Fruit fly (Drosophila melanogaster) whole organism: ENCODE measurements around the gene Obp19a.

ENCODE experiments used
- CG8478 ChIP-seq: fragments of >200 bp; optimal IDR thresholded peaks from 2 replicates; lab custom pipeline; 2018; ENCODE audit warnings: inconsistent platforms
- Dll ChIP-seq: fragments of >200 bp; optimal IDR thresholded peaks from 2 replicates; lab custom pipeline; 2017
- EcR ChIP-seq, 2 experiments: fragments of >200 bp; optimal IDR thresholded peaks; 2 replicates each; lab custom pipeline; 2017; ENCODE audit warnings: missing biosample characterization in 2 of 2, missing genetic modification characterization in 2 of 2, missing genetic modification reagents in 2 of 2
- pan ChIP-seq: fragments of >200 bp; optimal IDR thresholded peaks from 2 replicates; lab custom pipeline; 2017
- psq ChIP-seq: fragments of >200 bp; optimal IDR thresholded peaks from 2 replicates; lab custom pipeline; 2017
- usp ChIP-seq: fragments of >200 bp; optimal IDR thresholded peaks from 2 replicates; lab custom pipeline; 2017; ENCODE audit warnings: missing biosample characterization, missing genetic modification characterization, mixed read lengths

Gene Obp19a

DNA sequence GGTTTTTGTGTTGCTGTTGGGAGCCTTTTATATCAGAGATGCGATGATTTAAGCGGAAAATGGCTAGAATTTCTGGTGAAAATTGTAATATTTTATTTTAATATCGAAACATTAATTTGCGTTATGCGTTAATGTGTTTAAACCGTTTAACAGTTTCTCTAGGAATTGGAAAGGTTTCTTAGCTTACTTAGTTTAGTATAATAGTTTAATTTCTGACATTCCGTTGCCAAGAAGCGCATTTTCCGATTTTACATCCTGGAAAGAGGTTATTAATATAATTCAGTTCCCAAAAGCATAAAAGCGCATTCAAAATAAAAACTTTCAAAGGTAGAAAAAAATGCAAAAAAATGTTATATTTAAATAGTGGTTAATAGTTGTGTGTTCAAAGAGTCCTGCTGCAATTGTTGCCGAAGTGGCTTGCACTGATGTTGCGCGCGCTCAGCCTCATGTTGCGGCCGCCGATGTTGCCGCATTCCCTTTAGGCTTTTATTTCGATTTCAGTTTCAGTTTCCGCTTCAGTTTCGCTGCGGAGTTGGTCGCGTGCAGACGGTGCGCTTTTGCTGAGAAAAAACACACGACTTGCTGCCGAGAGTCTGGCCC is 33.4 kb downstream of the Obp19a start, which contains the start of gene tbc:
Gene tbc, plus strand, starts transcription at position 504 of the 600 bp plus-strand sequence.
- no peak for TF ChIP-seq psq (lab: Kevin White, UChicago)
- no peak for TF ChIP-seq pan (lab: Kevin White, UChicago)
- TF ChIP-seq Dll (lab: Kevin White, UChicago): no peak
- no peak for TF ChIP-seq EcR (GFP tag; optimal IDR thresholded peaks at IDR 0.05; lab: Kevin White, UChicago)
- no peak for TF ChIP-seq CG8478 (lab: Kevin White, UChicago)
- no peak for TF ChIP-seq usp (GFP tag; lab: Kevin White, UChicago)
